Worm (Caenorhabditis elegans) whole organism, L2 larva: ENCODE data around the gene tab-1.
A peak's percentile ranks its signal among the peaks of the same experiment; 100 is the strongest.

Experiments used
- C34F6.9 ChIP-seq: fragments of 150-350 bp; optimal IDR thresholded peaks from 2 replicates; lab custom pipeline; 2014; ENCODE audit warnings: missing biosample characterization, missing genetic modification characterization
- F13H6.1 ChIP-seq: sonication (generic microtip); optimal IDR thresholded peaks from 2 replicates; lab custom pipeline; 2016; ENCODE audit warnings: missing genetic modification characterization, missing compliant biosample characterization
- R02D3.7 ChIP-seq: fragments of 150-350 bp; optimal IDR thresholded peaks from 2 replicates; lab custom pipeline; 2014; ENCODE audit warnings: missing biosample characterization, missing genetic modification characterization
- Y55F3AM.14 ChIP-seq: fragments of 200-800 bp; sonication (Bioruptor generic); optimal IDR thresholded peaks from 2 replicates; lab custom pipeline; 2018; ENCODE audit warnings: mild to moderate bottlenecking, missing genetic modification characterization, missing compliant biosample characterization
- ZK546.5 ChIP-seq: sonication (generic microtip); optimal IDR thresholded peaks from 2 replicates; lab custom pipeline; 2017; ENCODE audit warnings: missing biosample characterization, missing genetic modification characterization
- alr-1 ChIP-seq: fragments of 150-350 bp; optimal IDR thresholded peaks from 2 replicates; lab custom pipeline; 2014; ENCODE audit warnings: missing biosample characterization, missing genetic modification characterization
- aly-2 ChIP-seq: fragments of 150-350 bp; optimal IDR thresholded peaks from 2 replicates; lab custom pipeline; 2014; ENCODE audit warnings: missing biosample characterization, missing genetic modification characterization
- ama-1 ChIP-seq: fragments of 150-350 bp; optimal IDR thresholded peaks from 2 replicates; lab custom pipeline; 2018; ENCODE audit warnings: inconsistent platforms
- blmp-1 ChIP-seq: sonication (generic microtip); optimal IDR thresholded peaks from 2 replicates; lab custom pipeline; 2017; ENCODE audit warnings: missing genetic modification characterization, mild to moderate bottlenecking, missing compliant biosample characterization, antibody characterized with exemption, moderate library complexity; ENCODE audit not compliant: insufficient read depth
- ceh-16 ChIP-seq: fragments of 150-350 bp; optimal IDR thresholded peaks from 2 replicates; lab custom pipeline; 2014; ENCODE audit warnings: missing biosample characterization, missing genetic modification characterization
- ceh-82 ChIP-seq: fragments of 150-350 bp; optimal IDR thresholded peaks from 2 replicates; lab custom pipeline; 2014; ENCODE audit warnings: missing biosample characterization, missing genetic modification characterization
- crh-2 ChIP-seq: sonication (generic microtip); optimal IDR thresholded peaks from 2 replicates; lab custom pipeline; 2017; ENCODE audit warnings: missing biosample characterization, missing genetic modification characterization
- dmd-4 ChIP-seq: sonication (generic microtip); optimal IDR thresholded peaks from 2 replicates; lab custom pipeline; 2017; ENCODE audit warnings: missing biosample characterization, missing genetic modification characterization
- egl-27 ChIP-seq: sonication (generic microtip); optimal IDR thresholded peaks from 3 replicates; lab custom pipeline; 2017; ENCODE audit warnings: missing biosample characterization, missing genetic modification reagents, missing genetic modification characterization
- elt-1 ChIP-seq: fragments of 150-350 bp; optimal IDR thresholded peaks from 2 replicates; lab custom pipeline; 2014; ENCODE audit warnings: missing biosample characterization, missing genetic modification characterization
- elt-3 ChIP-seq: sonication (generic microtip); optimal IDR thresholded peaks from 2 replicates; lab custom pipeline; 2017; ENCODE audit warnings: missing biosample characterization, missing genetic modification characterization
- fos-1 ChIP-seq: fragments of 150-350 bp; optimal IDR thresholded peaks from 2 replicates; lab custom pipeline; 2014; ENCODE audit warnings: missing biosample characterization, missing genetic modification characterization
- gmeb-1 ChIP-seq: fragments of 150-350 bp; optimal IDR thresholded peaks from 2 replicates; lab custom pipeline; 2014; ENCODE audit warnings: missing biosample characterization, missing genetic modification characterization
- lin-11 ChIP-seq: fragments of 150-350 bp; sonication (generic microtip); optimal IDR thresholded peaks from 2 replicates; lab custom pipeline; 2014; ENCODE audit warnings: missing biosample characterization, missing genetic modification characterization, inconsistent platforms, mixed read lengths
- lin-13 ChIP-seq: fragments of 150-350 bp; optimal IDR thresholded peaks from 2 replicates; lab custom pipeline; 2014; ENCODE audit warnings: missing biosample characterization, missing genetic modification reagents, missing genetic modification characterization
- lin-39 ChIP-seq: fragments of 150-350 bp; optimal IDR thresholded peaks from 2 replicates; lab custom pipeline; 2014; ENCODE audit warnings: missing biosample characterization, missing genetic modification reagents, missing genetic modification characterization
- lsy-2 ChIP-seq, 2 experiments: fragments of 150-350 bp in 1 of 2; sonication (generic microtip) in 1 of 2; optimal IDR thresholded peaks; 2 replicates each; lab custom pipeline; 2014 to 2017; ENCODE audit warnings: missing biosample characterization in 2 of 2, missing genetic modification characterization in 2 of 2
- mab-5 ChIP-seq: fragments of 150-350 bp; optimal IDR thresholded peaks from 2 replicates; lab custom pipeline; 2014; ENCODE audit warnings: missing biosample characterization, missing genetic modification characterization
- mbf-1 ChIP-seq: sonication (generic microtip); optimal IDR thresholded peaks from 2 replicates; lab custom pipeline; 2017; ENCODE audit warnings: missing biosample characterization, missing genetic modification characterization
- mdl-1 ChIP-seq, 2 experiments: fragments of 150-350 bp in 1 of 2; sonication (generic microtip) in 1 of 2; optimal IDR thresholded peaks; 2 replicates each; lab custom pipeline; 2017; ENCODE audit warnings: missing biosample characterization in 2 of 2, missing genetic modification characterization in 2 of 2
- nhr-10 ChIP-seq: sonication (generic microtip); optimal IDR thresholded peaks from 2 replicates; lab custom pipeline; 2017; ENCODE audit warnings: missing biosample characterization, missing genetic modification characterization
- nhr-11 ChIP-seq: fragments of 150-350 bp; optimal IDR thresholded peaks from 2 replicates; lab custom pipeline; 2014; ENCODE audit warnings: missing biosample characterization, missing genetic modification characterization
- nhr-12 ChIP-seq: fragments of 150-350 bp; optimal IDR thresholded peaks from 2 replicates; lab custom pipeline; 2014; ENCODE audit warnings: missing biosample characterization, missing genetic modification characterization
- nhr-129 ChIP-seq: fragments of 150-350 bp; optimal IDR thresholded peaks from 2 replicates; lab custom pipeline; 2014; ENCODE audit warnings: missing biosample characterization, missing genetic modification characterization
- nhr-21 ChIP-seq: fragments of 150-350 bp; optimal IDR thresholded peaks from 2 replicates; lab custom pipeline; 2014; ENCODE audit warnings: missing biosample characterization, missing genetic modification characterization
- nhr-23 ChIP-seq: fragments of 150-350 bp; optimal IDR thresholded peaks from 2 replicates; lab custom pipeline; 2014; ENCODE audit warnings: missing biosample characterization, missing genetic modification reagents, missing genetic modification characterization
- nhr-237 ChIP-seq: fragments of 150-350 bp; optimal IDR thresholded peaks from 2 replicates; lab custom pipeline; 2014; ENCODE audit warnings: missing biosample characterization, missing genetic modification characterization
- nhr-25 ChIP-seq: fragments of 150-350 bp; sonication (generic microtip); optimal IDR thresholded peaks from 3 replicates; lab custom pipeline; 2014; ENCODE audit warnings: missing biosample characterization, missing genetic modification characterization
- nhr-6 ChIP-seq: fragments of 150-350 bp; optimal IDR thresholded peaks from 2 replicates; lab custom pipeline; 2014; ENCODE audit warnings: missing biosample characterization, missing genetic modification characterization
- nhr-77 ChIP-seq: fragments of 150-350 bp; optimal IDR thresholded peaks from 2 replicates; lab custom pipeline; 2014; ENCODE audit warnings: missing biosample characterization, missing genetic modification characterization
- peb-1 ChIP-seq: fragments of 150-350 bp; optimal IDR thresholded peaks from 2 replicates; lab custom pipeline; 2014; ENCODE audit warnings: missing biosample characterization, missing genetic modification characterization
- sem-4 ChIP-seq: fragments of 150-350 bp; optimal IDR thresholded peaks from 2 replicates; lab custom pipeline; 2014; ENCODE audit warnings: missing biosample characterization, missing genetic modification reagents, missing genetic modification characterization
- skn-1 ChIP-seq: sonication (generic microtip); optimal IDR thresholded peaks from 2 replicates; lab custom pipeline; 2017; ENCODE audit warnings: missing biosample characterization, missing genetic modification characterization
- sma-3 ChIP-seq: sonication (generic microtip); optimal IDR thresholded peaks from 2 replicates; lab custom pipeline; 2016; ENCODE audit warnings: missing genetic modification reagents, missing genetic modification characterization, missing compliant biosample characterization
- sma-9 ChIP-seq, 2 experiments: fragments of 150-350 bp in 1 of 2; sonication (generic microtip) in 1 of 2; optimal IDR thresholded peaks; 2 replicates each; lab custom pipeline; 2014 to 2016; ENCODE audit warnings: missing genetic modification characterization in 2 of 2, mild to moderate bottlenecking in 1 of 2, missing biosample characterization in 1 of 2, missing compliant biosample characterization in 1 of 2, missing genetic modification reagents in 1 of 2, moderate library complexity in 1 of 2
- snpc-4 ChIP-seq: fragments of 150-350 bp; optimal IDR thresholded peaks from 2 replicates; lab custom pipeline; 2014; ENCODE audit warnings: missing biosample characterization, missing genetic modification characterization
- unc-39 ChIP-seq: fragments of 150-350 bp; optimal IDR thresholded peaks from 2 replicates; lab custom pipeline; 2014; ENCODE audit warnings: missing biosample characterization, missing genetic modification characterization
- unc-55 ChIP-seq: fragments of 150-350 bp; sonication (generic microtip); optimal IDR thresholded peaks from 3 replicates; lab custom pipeline; 2014; ENCODE audit warnings: missing biosample characterization, missing genetic modification reagents, missing genetic modification characterization
- unc-62 ChIP-seq: fragments of 150-350 bp; optimal IDR thresholded peaks from 2 replicates; lab custom pipeline; 2014; ENCODE audit warnings: missing biosample characterization, missing genetic modification reagents, missing genetic modification characterization
- zag-1 ChIP-seq: fragments of 150-350 bp; optimal IDR thresholded peaks from 2 replicates; lab custom pipeline; 2014; ENCODE audit warnings: missing biosample characterization, missing genetic modification characterization
- ztf-1 ChIP-seq: fragments of 200-800 bp; sonication (Bioruptor generic); conservative IDR thresholded peaks from 2 replicates; pipeline ENCODE4 v1.3.6; 2022; ENCODE audit warnings: missing genetic modification characterization, missing compliant biosample characterization
- ztf-11 ChIP-seq: sonication (generic microtip); optimal IDR thresholded peaks from 2 replicates; lab custom pipeline; 2017; ENCODE audit warnings: missing biosample characterization, missing genetic modification characterization
- ztf-4 ChIP-seq: fragments of 150-350 bp; optimal IDR thresholded peaks from 2 replicates; lab custom pipeline; 2014; ENCODE audit warnings: missing biosample characterization, missing genetic modification characterization

The tab-1 gene

DNA sequence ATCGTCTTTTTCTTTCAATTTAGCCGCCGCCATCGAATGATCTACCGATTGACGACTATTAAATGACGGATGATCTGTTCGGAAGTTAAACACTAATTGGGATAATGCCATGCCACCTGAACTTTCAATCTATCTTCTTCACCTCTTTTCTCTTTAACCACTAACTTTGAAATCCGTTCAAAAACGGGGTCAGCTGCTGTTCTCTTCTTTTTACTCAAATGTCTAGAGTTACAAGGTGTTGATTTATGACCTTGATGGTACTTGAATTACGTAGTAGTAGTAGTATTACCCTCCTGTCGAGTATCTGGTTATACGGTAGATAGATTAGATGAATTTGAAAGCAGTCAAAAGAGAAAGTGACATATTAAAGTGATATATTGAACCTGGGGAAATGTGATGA is 18.0 kb downstream of the tab-1 start (continued):
- TF ChIP-seq mab-5 (tag; lab: Kevin White, UChicago): peak; percentile 21
- TF ChIP-seq, all 48 proteins: peak for 17

DNA sequence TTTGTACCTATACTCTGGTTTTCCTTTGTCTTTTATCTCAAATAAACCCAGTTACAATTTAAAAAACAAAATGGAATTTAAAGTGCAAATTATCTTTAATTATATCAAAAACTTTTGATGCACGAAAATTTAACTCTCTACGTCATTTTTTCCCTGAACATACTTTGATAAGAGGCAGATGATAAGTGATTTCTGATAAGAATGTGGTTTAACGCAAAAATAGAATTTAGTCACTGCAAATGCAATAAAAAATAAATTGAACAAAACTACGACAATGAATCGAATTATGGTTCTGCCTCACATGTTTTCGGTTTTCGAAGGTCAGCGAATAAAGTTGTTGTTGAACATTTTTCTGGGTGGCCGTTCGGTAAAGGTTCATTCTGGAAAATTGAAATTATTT is 18.7 kb downstream of the tab-1 start:
- TF ChIP-seq elt-3 (tag; lab: Kevin White, UChicago) (no peak), crh-2 (tag; lab: Kevin White, UChicago) (peak; percentile 57), Y55F3AM.14 (GFP tag; lab: Kevin White, UChicago) (no peak), nhr-12 (tag; lab: Kevin White, UChicago) (no peak), sma-9 (GFP tag; optimal IDR thresholded peaks at IDR 0.05; lab: Kevin White, UChicago) (peak; percentile 84), sma-9 (tag; optimal IDR thresholded peaks at IDR 0.05; lab: Kevin White, UChicago) (no peak), ZK546.5 (no peak), fos-1 (tag; lab: Kevin White, UChicago) (peak; percentile 95), ztf-4 (tag; lab: Kevin White, UChicago) (no peak)

DNA sequence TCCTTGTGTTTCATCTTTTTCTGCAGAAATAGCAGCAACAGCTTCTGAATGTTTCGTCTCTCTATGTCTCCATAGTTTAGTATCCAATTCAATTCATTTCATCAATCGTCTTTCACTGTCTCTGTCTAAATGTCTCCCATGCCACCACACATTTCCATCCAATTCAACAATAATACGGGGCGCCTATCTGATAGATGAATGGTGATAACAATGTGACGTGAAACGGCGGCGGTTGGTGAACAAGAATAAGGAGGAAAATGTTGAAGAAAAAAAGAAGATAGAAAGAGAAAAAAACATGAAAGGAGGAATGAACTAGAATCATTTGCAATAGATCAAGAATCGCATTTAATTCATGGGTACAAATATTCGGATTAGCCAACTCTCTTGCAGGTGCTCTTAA is 19.2 kb downstream of the tab-1 start:
- no peak for TF ChIP-seq snpc-4 (tag; lab: Kevin White, UChicago)
- TF ChIP-seq peb-1 (tag; lab: Kevin White, UChicago): no peak
- TF ChIP-seq lin-39 (tag; lab: Kevin White, UChicago): no peak
- no peak for TF ChIP-seq ZK546.5
- TF ChIP-seq nhr-6 (tag; lab: Kevin White, UChicago): peak; percentile 64
- TF ChIP-seq ztf-4 (tag; lab: Kevin White, UChicago): peak; percentile 41
- TF ChIP-seq elt-1 (tag; lab: Kevin White, UChicago): peak; percentile 88
- peak; percentile 32 to 56 for TF ChIP-seq mdl-1 (tag; optimal IDR thresholded peaks at IDR 0.05; lab: Kevin White, UChicago)
- peak; percentile 58 for TF ChIP-seq nhr-129 (tag; lab: Kevin White, UChicago)
- TF ChIP-seq nhr-10: no peak
- no peak for TF ChIP-seq alr-1 (tag; lab: Kevin White, UChicago)
- peak; percentile 59 for TF ChIP-seq sma-3 (GFP tag; lab: Kevin White, UChicago)
- no peak for TF ChIP-seq skn-1 (tag; lab: Kevin White, UChicago)
- TF ChIP-seq blmp-1 (tag; lab: Kevin White, UChicago): peak; percentile 81
- no peak for TF ChIP-seq lin-11 (tag; lab: Kevin White, UChicago)
- TF ChIP-seq Y55F3AM.14 (GFP tag; lab: Kevin White, UChicago): no peak
- TF ChIP-seq egl-27 (tag; lab: Kevin White, UChicago): peak; percentile 78
- TF ChIP-seq nhr-12 (tag; lab: Kevin White, UChicago): no peak
- no peak for TF ChIP-seq nhr-237
- no peak for TF ChIP-seq unc-39
- TF ChIP-seq F13H6.1 (tag; lab: Kevin White, UChicago): peak; percentile 67
- no peak for TF ChIP-seq nhr-77 (tag; lab: Kevin White, UChicago)
- no peak for TF ChIP-seq ceh-82 (tag; lab: Kevin White, UChicago)
- no peak for TF ChIP-seq ztf-1 (GFP tag; lab: Robert Waterston, UW)
- peak; percentile 92 for TF ChIP-seq fos-1 (tag; lab: Kevin White, UChicago)
- TF ChIP-seq unc-55 (GFP tag; lab: Kevin White, UChicago): peak; percentile 37
- TF ChIP-seq nhr-23 (tag; lab: Kevin White, UChicago): no peak
- TF ChIP-seq dmd-4 (tag; lab: Kevin White, UChicago): no peak
- peak; percentile 94 for TF ChIP-seq ceh-16 (tag; lab: Kevin White, UChicago)
- TF ChIP-seq C34F6.9 (tag; lab: Kevin White, UChicago): no peak
- TF ChIP-seq mbf-1 (tag; lab: Kevin White, UChicago): no peak
- no peak for TF ChIP-seq nhr-11 (tag; lab: Kevin White, UChicago)
- TF ChIP-seq nhr-25 (tag; lab: Kevin White, UChicago): peak; percentile 78
- TF ChIP-seq zag-1: no peak
- peak; percentile 3 to 59 for TF ChIP-seq lsy-2 (tag; optimal IDR thresholded peaks at IDR 0.05; lab: Kevin White, UChicago)
- TF ChIP-seq nhr-21 (tag; lab: Kevin White, UChicago): peak; percentile 81
- TF ChIP-seq ztf-11: no peak
- TF ChIP-seq gmeb-1 (tag; lab: Kevin White, UChicago): peak; percentile 47
- TF ChIP-seq lin-13 (GFP tag; lab: Kevin White, UChicago): peak; percentile 20
- TF ChIP-seq R02D3.7 (tag; lab: Kevin White, UChicago): no peak
- TF ChIP-seq elt-3 (tag; lab: Kevin White, UChicago): no peak
- TF ChIP-seq mab-5 (tag; lab: Kevin White, UChicago): peak; percentile 68
- no peak for TF ChIP-seq ama-1
- no peak for TF ChIP-seq aly-2 (tag; lab: Kevin White, UChicago)
- TF ChIP-seq sem-4 (tag; lab: Kevin White, UChicago): peak; percentile 89
- peak; percentile 86 for TF ChIP-seq crh-2 (tag; lab: Kevin White, UChicago)
- peak; percentile 48 for TF ChIP-seq unc-62 (GFP tag; lab: Kevin White, UChicago)
- peak; percentile 91 for TF ChIP-seq sma-9 (GFP tag; optimal IDR thresholded peaks at IDR 0.05; lab: Kevin White, UChicago)
- no peak for TF ChIP-seq sma-9 (tag; optimal IDR thresholded peaks at IDR 0.05; lab: Kevin White, UChicago)
